Worm (Caenorhabditis elegans) whole organism, L2 larva: ENCODE results near the gene F53B3.3.

ENCODE experiments used
- lin-13 ChIP-seq: fragments of 150-350 bp; optimal IDR thresholded peaks from 2 replicates; lab custom pipeline; 2014; ENCODE audit warnings: missing biosample characterization, missing genetic modification reagents, missing genetic modification characterization
- nhr-21 ChIP-seq: fragments of 150-350 bp; optimal IDR thresholded peaks from 2 replicates; lab custom pipeline; 2014; ENCODE audit warnings: missing biosample characterization, missing genetic modification characterization

F53B3.3 gene

DNA sequence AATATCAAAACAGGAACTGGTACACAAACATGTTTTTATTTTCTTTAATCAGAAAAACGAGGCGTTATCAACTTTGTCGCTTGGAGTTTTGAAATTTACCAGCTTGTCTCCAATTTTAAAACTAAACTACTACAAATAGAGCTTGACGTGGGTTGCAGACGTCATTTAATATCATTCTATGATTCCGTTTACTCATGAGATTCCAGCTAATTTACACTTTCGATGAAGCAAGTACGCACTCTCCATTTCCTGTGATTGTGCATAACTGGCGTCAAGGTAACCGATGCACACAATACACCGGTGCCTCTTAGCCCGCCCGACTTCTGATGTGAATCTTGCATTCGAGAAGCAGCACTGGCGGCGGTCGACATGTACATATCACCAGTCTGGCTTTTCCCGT, 52.0 kb downstream of the F53B3.3 start:
- TF ChIP-seq nhr-21 (peak; percentile 5), lin-13 (no peak)
